Fruit fly (Drosophila melanogaster) whole organism, wandering third instar larva: Measurements from ENCODE around the gene CG3739.

Source experiments
- Abd-B ChIP-seq: fragments of >200 bp; optimal IDR thresholded peaks from 2 replicates; lab custom pipeline; 2017; ENCODE audit warnings: missing biosample characterization, missing genetic modification characterization
- Myc ChIP-seq: fragments of >200 bp; optimal IDR thresholded peaks from 2 replicates; lab custom pipeline; 2017
- Vsx2 ChIP-seq: fragments of 200-300, 225-300 bp; sonication (Bioruptor generic); optimal IDR thresholded peaks from 2 replicates; lab custom pipeline; 2018; ENCODE audit warnings: missing biosample characterization, missing genetic modification characterization; ENCODE audit not compliant: partially characterized antibody
- h ChIP-seq: fragments of 200-800 bp; sonication (Bioruptor generic); optimal IDR thresholded peaks from 3 replicates; lab custom pipeline; 2016; ENCODE audit warnings: missing biosample characterization, mild to moderate bottlenecking, missing genetic modification characterization
- lola ChIP-seq: fragments of >200 bp; optimal IDR thresholded peaks from 2 replicates; lab custom pipeline; 2017; ENCODE audit warnings: missing biosample characterization, missing genetic modification characterization

- TF ChIP-seq Myc (lab: Kevin White, UChicago) (no peak), lola (GFP tag; lab: Kevin White, UChicago) (no peak), Vsx2 (GFP tag; lab: Kevin White, UChicago) (no peak), Abd-B (GFP tag; lab: Kevin White, UChicago) (no peak), h (GFP tag; lab: Kevin White, UChicago) (no peak)
Observed at dm6 chr3R:19369060-19369459, 24.1 kb upstream of the CG3739 start.
